Fruit fly (Drosophila melanogaster) whole organism, embryonic: ENCODE data around the gene CG17010.

Source experiments
- Ada2b ChIP-seq: fragments of 200-800 bp; sonication (Bioruptor generic); IDR thresholded peaks from 2 replicates; pipeline ENCODE4 v1.3.6; 2022; ENCODE audit warnings: missing biosample characterization, missing genetic modification characterization
- Aef1 ChIP-seq: fragments of 200-800 bp; sonication (Bioruptor generic); IDR thresholded peaks from 3 replicates; pipeline ENCODE4 v1.3.6; 2022; ENCODE audit warnings: missing biosample characterization, missing genetic modification characterization
- B-H2 ChIP-seq: fragments of 200-800 bp; sonication (Bioruptor generic); optimal IDR thresholded peaks from 2 replicates; lab custom pipeline; 2018; ENCODE audit warnings: missing biosample characterization, mild to moderate bottlenecking, missing genetic modification characterization
- CG10209 ChIP-seq: fragments of 200-800 bp; sonication (Bioruptor generic); optimal IDR thresholded peaks from 3 replicates; lab custom pipeline; 2017; ENCODE audit warnings: missing biosample characterization, mild to moderate bottlenecking, missing genetic modification characterization, missing genetic modification reagents
- CG10462 ChIP-seq: fragments of 200-800 bp; sonication (Bioruptor generic); optimal IDR thresholded peaks from 2 replicates; lab custom pipeline; 2016; ENCODE audit warnings: missing biosample characterization, missing genetic modification characterization
- CG11504 ChIP-seq: fragments of 200-800 bp; sonication (Bioruptor generic); optimal IDR thresholded peaks from 3 replicates; lab custom pipeline; 2019; ENCODE audit warnings: missing biosample characterization, mild to moderate bottlenecking, missing genetic modification characterization, moderate library complexity
- CG13296 ChIP-seq: fragments of 200-800 bp; sonication (Bioruptor generic); optimal IDR thresholded peaks from 3 replicates; lab custom pipeline; 2018; ENCODE audit warnings: missing biosample characterization, mild to moderate bottlenecking, missing genetic modification characterization
- CG14014 ChIP-seq: fragments of 200-800 bp; sonication (Bioruptor generic); IDR thresholded peaks from 2 replicates; pipeline ENCODE4 v1.3.6; 2022; ENCODE audit warnings: missing biosample characterization, missing genetic modification characterization
- CG15479 ChIP-seq: fragments of 200-800 bp; sonication (Bioruptor generic); optimal IDR thresholded peaks from 3 replicates; lab custom pipeline; 2019; ENCODE audit warnings: missing biosample characterization, mild to moderate bottlenecking, missing genetic modification characterization, moderate library complexity
- CG15514 ChIP-seq: fragments of 200-800 bp; sonication (Bioruptor generic); optimal IDR thresholded peaks from 3 replicates; lab custom pipeline; 2017; ENCODE audit warnings: missing biosample characterization, missing genetic modification characterization, mild to moderate bottlenecking, moderate library complexity, missing genetic modification reagents
- CG17186 ChIP-seq: fragments of 200-800 bp; sonication (Bioruptor generic); optimal IDR thresholded peaks from 3 replicates; lab custom pipeline; 2017; ENCODE audit warnings: missing biosample characterization, missing genetic modification reagents, missing genetic modification characterization
- CG2199 ChIP-seq: fragments of 200-800 bp; sonication (Bioruptor generic); IDR thresholded peaks from 3 replicates; pipeline ENCODE4 v1.3.6; 2022; ENCODE audit warnings: missing biosample characterization, missing genetic modification characterization
- CG2678 ChIP-seq: fragments of 200-800 bp; sonication (Bioruptor generic); optimal IDR thresholded peaks from 3 replicates; lab custom pipeline; 2019; ENCODE audit warnings: missing biosample characterization, mild to moderate bottlenecking, missing genetic modification characterization, moderate library complexity
- CG3281 ChIP-seq: fragments of 200-800 bp; sonication (Bioruptor generic); optimal IDR thresholded peaks from 3 replicates; lab custom pipeline; 2017; ENCODE audit warnings: missing biosample characterization, mild to moderate bottlenecking, missing genetic modification characterization
- CG3847 ChIP-seq: fragments of 200-800 bp; sonication (Bioruptor generic); IDR thresholded peaks from 2 replicates; pipeline ENCODE4 v1.3.6; 2022; ENCODE audit warnings: missing biosample characterization, missing genetic modification characterization
- CG6689 ChIP-seq: fragments of 200-800 bp; sonication (Bioruptor generic); IDR thresholded peaks from 2 replicates; pipeline ENCODE4 v1.3.6; 2022; ENCODE audit warnings: missing biosample characterization, missing genetic modification characterization
- CG8388 ChIP-seq: fragments of 200-800 bp; sonication (Bioruptor generic); optimal IDR thresholded peaks from 2 replicates; lab custom pipeline; 2019; ENCODE audit warnings: missing biosample characterization, mild to moderate bottlenecking, missing genetic modification characterization, moderate library complexity
- Dbx ChIP-seq: fragments of 200-800 bp; sonication (Bioruptor generic); IDR thresholded peaks from 3 replicates; pipeline ENCODE4 v1.3.6; 2022; ENCODE audit warnings: missing biosample characterization, missing genetic modification characterization
- Ets65A ChIP-seq: fragments of 200-800 bp; sonication (Bioruptor generic); peaks from one replicate; lab custom pipeline; 2016; ENCODE audit warnings: missing biosample characterization, missing genetic modification characterization
- Fer1 ChIP-seq: fragments of 200-800 bp; sonication (Bioruptor generic); optimal IDR thresholded peaks from 2 replicates; lab custom pipeline; 2017; ENCODE audit warnings: missing biosample characterization, mild to moderate bottlenecking, missing genetic modification characterization
- HHEX ChIP-seq: fragments of 200-800 bp; sonication (Bioruptor generic); optimal IDR thresholded peaks from 3 replicates; lab custom pipeline; 2017; ENCODE audit warnings: missing biosample characterization, mild to moderate bottlenecking, missing genetic modification characterization, missing genetic modification reagents
- Hmr ChIP-seq: fragments of 200-800 bp; sonication (Bioruptor generic); optimal IDR thresholded peaks from 3 replicates; lab custom pipeline; 2017; ENCODE audit warnings: mild to moderate bottlenecking, missing biosample characterization, missing genetic modification reagents, missing genetic modification characterization
- Hr3 ChIP-seq: fragments of 200-800 bp; sonication (Bioruptor generic); optimal IDR thresholded peaks from 3 replicates; lab custom pipeline; 2016; ENCODE audit warnings: missing biosample characterization, missing genetic modification characterization
- Hr39 ChIP-seq: fragments of >200 bp; optimal IDR thresholded peaks from 2 replicates; lab custom pipeline; 2017
- Hr51 ChIP-seq, 2 experiments: fragments of 200-800 bp; sonication (Bioruptor generic); optimal IDR thresholded peaks; 2 replicates in 1 of 2; 3 replicates in 1 of 2; lab custom pipeline; 2016 to 2018; ENCODE audit warnings: missing biosample characterization in 2 of 2, missing genetic modification characterization in 2 of 2, mild to moderate bottlenecking in 1 of 2, moderate library complexity in 1 of 2
- Lpt ChIP-seq: fragments of >200 bp; optimal IDR thresholded peaks from 2 replicates; lab custom pipeline; 2018; ENCODE audit warnings: missing biosample characterization, missing genetic modification characterization
- Meics ChIP-seq: fragments of 200-800 bp; sonication (Bioruptor generic); optimal IDR thresholded peaks from 2 replicates; lab custom pipeline; 2017; ENCODE audit warnings: missing biosample characterization, mild to moderate bottlenecking, missing genetic modification characterization
- Oli ChIP-seq: fragments of 200-800 bp; sonication (Bioruptor generic); optimal IDR thresholded peaks from 2 replicates; lab custom pipeline; 2018; ENCODE audit warnings: missing biosample characterization, mild to moderate bottlenecking, missing genetic modification characterization, moderate library complexity
- PHDP ChIP-seq: fragments of 200-800 bp; sonication (Bioruptor generic); optimal IDR thresholded peaks from 3 replicates; lab custom pipeline; 2018; ENCODE audit warnings: missing biosample characterization, mild to moderate bottlenecking, missing genetic modification characterization, moderate library complexity
- Pdp1 ChIP-seq, 2 experiments: fragments of 200-800 bp; sonication (Bioruptor generic); optimal IDR thresholded peaks; 3 replicates each; lab custom pipeline; 2016; ENCODE audit warnings: missing biosample characterization in 2 of 2, missing genetic modification characterization in 2 of 2, mild to moderate bottlenecking in 1 of 2, moderate library complexity in 1 of 2
- Sox102F ChIP-seq: fragments of 200-800 bp; sonication (Bioruptor generic); optimal IDR thresholded peaks from 2 replicates; lab custom pipeline; 2018; ENCODE audit warnings: missing biosample characterization, mild to moderate bottlenecking, missing genetic modification characterization, moderate library complexity
- dmrt99B ChIP-seq: fragments of 200-800 bp; sonication (Bioruptor generic); optimal IDR thresholded peaks from 2 replicates; lab custom pipeline; 2018; ENCODE audit warnings: missing biosample characterization, mild to moderate bottlenecking, missing genetic modification characterization, moderate library complexity
- gce ChIP-seq: fragments of 200-800 bp; sonication (Bioruptor generic); IDR thresholded peaks from 3 replicates; pipeline ENCODE4 v1.3.6; 2022; ENCODE audit warnings: missing biosample characterization, missing genetic modification characterization
- gem ChIP-seq: fragments of 200-800 bp; sonication (Bioruptor generic); optimal IDR thresholded peaks from 2 replicates; lab custom pipeline; 2019; ENCODE audit warnings: missing biosample characterization, mild to moderate bottlenecking, missing genetic modification characterization, moderate library complexity
- hbn ChIP-seq: fragments of 200-800 bp; sonication (Bioruptor generic); IDR thresholded peaks from 2 replicates; pipeline ENCODE4 v1.3.6; 2022; ENCODE audit warnings: missing biosample characterization, missing genetic modification characterization; ENCODE audit not compliant: partially characterized antibody
- ind ChIP-seq: fragments of 200-800 bp; sonication (Bioruptor generic); optimal IDR thresholded peaks from 3 replicates; lab custom pipeline; 2016; ENCODE audit warnings: missing biosample characterization, missing genetic modification characterization
- lab ChIP-seq: fragments of 200-800 bp; sonication (Bioruptor generic); optimal IDR thresholded peaks from 3 replicates; lab custom pipeline; 2017; ENCODE audit warnings: missing biosample characterization, missing genetic modification characterization, mild to moderate bottlenecking, moderate library complexity, missing genetic modification reagents
- lilli ChIP-seq: fragments of 200-800 bp; sonication (Bioruptor generic); optimal IDR thresholded peaks from 3 replicates; lab custom pipeline; 2016; ENCODE audit warnings: missing biosample characterization, missing genetic modification characterization
- lmd ChIP-seq: fragments of 200-800 bp; sonication (Bioruptor generic); IDR thresholded peaks from 2 replicates; pipeline ENCODE4 v1.3.6; 2022; ENCODE audit warnings: missing biosample characterization, missing genetic modification characterization
- nerfin-2 ChIP-seq: fragments of 200-800 bp; sonication (Bioruptor generic); IDR thresholded peaks from 2 replicates; pipeline ENCODE4 v1.3.6; 2022; ENCODE audit warnings: missing biosample characterization, missing genetic modification characterization; ENCODE audit not compliant: partially characterized antibody
- pum ChIP-seq: fragments of 200-800 bp; sonication (Bioruptor generic); optimal IDR thresholded peaks from 2 replicates; lab custom pipeline; 2016; ENCODE audit warnings: missing biosample characterization, missing genetic modification characterization
- ranshi ChIP-seq: fragments of 200-800 bp; sonication (Bioruptor generic); IDR thresholded peaks from 2 replicates; pipeline ENCODE4 v1.3.6; 2022; ENCODE audit warnings: missing biosample characterization, missing genetic modification characterization
- row ChIP-seq: fragments of 200-800 bp; sonication (Bioruptor generic); IDR thresholded peaks from 3 replicates; pipeline ENCODE4 v1.3.6; 2022; ENCODE audit warnings: missing biosample characterization, missing genetic modification characterization
- sc ChIP-seq, 3 experiments: fragments of >200 bp in 2 of 3; fragments of 200-800 bp in 1 of 3; sonication (Bioruptor generic) in 1 of 3; optimal IDR thresholded peaks; 2 replicates in 2 of 3; 3 replicates in 1 of 3; lab custom pipeline; 2017; ENCODE audit warnings: mild to moderate bottlenecking in 1 of 3, missing biosample characterization in 1 of 3, missing genetic modification characterization in 1 of 3, missing genetic modification reagents in 1 of 3
- scrt ChIP-seq: fragments of 200-800 bp; sonication (Bioruptor generic); optimal IDR thresholded peaks from 2 replicates; lab custom pipeline; 2018; ENCODE audit warnings: missing biosample characterization, mild to moderate bottlenecking, missing genetic modification characterization, moderate library complexity
- sens ChIP-seq: fragments of 200-800 bp; sonication (Bioruptor generic); peaks from one replicate; lab custom pipeline; 2016; ENCODE audit warnings: missing biosample characterization, missing genetic modification characterization
- tgo ChIP-seq: fragments of 200-800 bp; sonication (Bioruptor generic); IDR thresholded peaks from 3 replicates; pipeline ENCODE4 v1.3.6; 2022; ENCODE audit warnings: missing biosample characterization, missing genetic modification characterization
- trem ChIP-seq: fragments of 200-800 bp; optimal IDR thresholded peaks from 3 replicates; lab custom pipeline; 2019; ENCODE audit warnings: missing biosample characterization, mild to moderate bottlenecking, missing genetic modification characterization, moderate library complexity

The CG17010 gene

dm6 chr2L:12351969-12352368, 4.3 kb upstream of the CG17010 start:
- TF ChIP-seq trem (tag; lab: Kevin White, UChicago) (no peak), Ets65A (GFP tag; lab: Kevin White, UChicago) (peak; percentile 49)

- TF ChIP-seq CG2678 (tag; lab: Kevin White, UChicago) (peak; percentile 45), scrt (peak; percentile 7), Hmr (peak; percentile 18), CG13296 (GFP tag; lab: Kevin White, UChicago) (no peak), CG8388 (peak; percentile 28), CG6689 (GFP tag; lab: Robert Waterston, UW) (peak; percentile 29; the same call in 1 of the 2 replicates), Pdp1 (GFP tag; optimal IDR thresholded peaks at IDR 0.05; lab: Kevin White, UChicago) (no peak), lilli (GFP tag; lab: Kevin White, UChicago) (peak; percentile 14), lmd (GFP tag; lab: Robert Waterston, UW) (peak; percentile 10; the same call in 1 of the 2 replicates), nerfin-2 (GFP tag; lab: Robert Waterston, UW) (no peak), HHEX (GFP tag; lab: Kevin White, UChicago) (peak; percentile 13), CG15479 (GFP tag; lab: Kevin White, UChicago) (peak; percentile 11), CG15514 (GFP tag; lab: Kevin White, UChicago) (peak; percentile 8), tgo (GFP tag; lab: Robert Waterston, UW) (peak; percentile 15; the same call in 1 of the 3 replicates), hbn (GFP tag; lab: Robert Waterston, UW) (no peak), Ada2b (GFP tag; lab: Robert Waterston, UW) (peak; percentile 33; the same call in 1 of the 2 replicates), dmrt99B (tag; lab: Kevin White, UChicago) (peak; percentile 42), sens (GFP tag; lab: Kevin White, UChicago) (peak; percentile 62), CG10209 (GFP tag; lab: Kevin White, UChicago) (peak; percentile 26), Fer1 (GFP tag; lab: Kevin White, UChicago) (peak; percentile 25), gem (tag; lab: Kevin White, UChicago) (peak; percentile 59), PHDP (tag; lab: Kevin White, UChicago) (peak; percentile 23), gce (GFP tag; lab: Robert Waterston, UW) (no peak), Oli (tag; lab: Kevin White, UChicago) (peak; percentile 39), Hr51 (GFP tag; optimal IDR thresholded peaks at IDR 0.05; lab: Kevin White, UChicago) (peak in 1 of 2 experiments; percentile 36), B-H2 (GFP tag; lab: Kevin White, UChicago) (no peak), ind (GFP tag; lab: Kevin White, UChicago) (peak; percentile 5), CG3847 (peak; percentile 12; the same call in 1 of the 2 replicates), CG11504 (tag; lab: Kevin White, UChicago) (peak; percentile 51), Aef1 (GFP tag; lab: Robert Waterston, UW) (no peak), Meics (GFP tag; lab: Kevin White, UChicago) (peak; percentile 38), pum (GFP tag; lab: Kevin White, UChicago) (no peak), lab (peak; percentile 49), Hr3 (GFP tag; lab: Kevin White, UChicago) (no peak), row (GFP tag; lab: Robert Waterston, UW) (peak; percentile 35; the same call in 1 of the 3 replicates), CG3281 (GFP tag; lab: Kevin White, UChicago) (peak; percentile 18), CG14014 (0 out of 2 replicates have a peak, but pooled peaks have one; percentile 11), Lpt (no peak), Hr39 (no peak), CG10462 (GFP tag; lab: Kevin White, UChicago) (no peak), sc (optimal IDR thresholded peaks at IDR 0.05; lab: Kevin White, UChicago) (no peak), sc (GFP tag; optimal IDR thresholded peaks at IDR 0.05; lab: Kevin White, UChicago) (peak; percentile 6), CG2199 (GFP tag; lab: Robert Waterston, UW) (no peak), ranshi (0 out of 2 replicates have a peak, but pooled peaks have one; percentile 23), CG17186 (no peak), Sox102F (GFP tag; lab: Kevin White, UChicago) (peak; percentile 1), Dbx (GFP tag; lab: Robert Waterston, UW) (0 out of 3 replicates have a peak, but pooled peaks have one; percentile 43)
Measured at dm6 chr2L:12353926-12354325, 2.3 kb upstream of the CG17010 start.
